ENCODE assay signal across 3 worm cellular contexts in genomic region chrIV:12197679-12198078, ce11.
TF ChIP-seq lines count a peak whose summit lies in the region.

No protein-coding gene starts in this region.

TF ChIP-seq in whole organism, L2 larva, 48 proteins besides CTCF, POLR2A, EP300 and RAD21 (continued from another document):
- TF ChIP-seq lsy-2 (tag; optimal IDR thresholded peaks at IDR 0.05; lab: Kevin White, UChicago) (no peak), sem-4 (tag; optimal IDR thresholded peaks at IDR 0.05; lab: Kevin White, UChicago) (no peak), dmd-4 (tag; optimal IDR thresholded peaks at IDR 0.05; lab: Kevin White, UChicago) (no peak), egl-27 (tag; optimal IDR thresholded peaks at IDR 0.05; lab: Kevin White, UChicago) (no peak), elt-3 (tag; optimal IDR thresholded peaks at IDR 0.05; lab: Kevin White, UChicago) (no peak), sma-3 (GFP tag; optimal IDR thresholded peaks at IDR 0.05; lab: Kevin White, UChicago) (no peak), nhr-11 (tag; optimal IDR thresholded peaks at IDR 0.05; lab: Kevin White, UChicago) (no peak), alr-1 (tag; optimal IDR thresholded peaks at IDR 0.05; lab: Kevin White, UChicago) (no peak), zag-1 (tag; optimal IDR thresholded peaks at IDR 0.05; lab: Kevin White, UChicago) (no peak), aly-2 (tag; optimal IDR thresholded peaks at IDR 0.05; lab: Kevin White, UChicago) (no peak), sma-9 (GFP tag; optimal IDR thresholded peaks at IDR 0.05; lab: Kevin White, UChicago) (peak; percentile 75), sma-9 (tag; optimal IDR thresholded peaks at IDR 0.05; lab: Kevin White, UChicago) (no peak), nhr-25 (tag; optimal IDR thresholded peaks at IDR 0.05; lab: Kevin White, UChicago) (no peak), mbf-1 (tag; optimal IDR thresholded peaks at IDR 0.05; lab: Kevin White, UChicago) (no peak), mab-5 (tag; optimal IDR thresholded peaks at IDR 0.05; lab: Kevin White, UChicago) (no peak), lin-39 (tag; optimal IDR thresholded peaks at IDR 0.05; lab: Kevin White, UChicago) (no peak), R02D3.7 (tag; optimal IDR thresholded peaks at IDR 0.05; lab: Kevin White, UChicago) (no peak), mdl-1 (tag; optimal IDR thresholded peaks at IDR 0.05; lab: Kevin White, UChicago) (no peak), ztf-4 (tag; optimal IDR thresholded peaks at IDR 0.05; lab: Kevin White, UChicago) (no peak), blmp-1 (tag; optimal IDR thresholded peaks at IDR 0.05; lab: Kevin White, UChicago; ENCODE audit: insufficient read depth) (no peak)
TF ChIP-seq in whole organism, L2 larva: peak in this region for 5.

TF ChIP-seq in whole organism, L4 larva, 104 proteins besides CTCF, POLR2A, EP300 and RAD21 (continued from another document):
- TF ChIP-seq unc-62 (GFP tag; optimal IDR thresholded peaks at IDR 0.05 in 1 of 2; lab: Kevin White, UChicago), result peak; percentile 1 to 45
- no peak for TF ChIP-seq unc-62 (tag; optimal IDR thresholded peaks at IDR 0.05; lab: Kevin White, UChicago)
- no peak for TF ChIP-seq set-16 (GFP tag; IDR thresholded peaks at IDR 0.05; lab: Robert Waterston, UW)
- TF ChIP-seq mxl-2 (GFP tag; conservative IDR thresholded peaks at IDR 0.05; lab: Robert Waterston, UW), result no peak
- peak; percentile 26 for TF ChIP-seq T20F7.1 (GFP tag; optimal IDR thresholded peaks at IDR 0.05; lab: Kevin White, UChicago)
- peak; percentile 19 for TF ChIP-seq mep-1 (tag; optimal IDR thresholded peaks at IDR 0.05; lab: Kevin White, UChicago)
- peak; percentile 57 for TF ChIP-seq nhr-28 (tag; optimal IDR thresholded peaks at IDR 0.05; lab: Kevin White, UChicago)
- TF ChIP-seq daf-16 (GFP tag; optimal IDR thresholded peaks at IDR 0.05; lab: Kevin White, UChicago), result peak in 1 of 2 experiments; percentile 33
- TF ChIP-seq daf-16 (tag; optimal IDR thresholded peaks at IDR 0.05; lab: Kevin White, UChicago), result peak; percentile 78
- peak; percentile 25 for TF ChIP-seq nhr-77 (tag; optimal IDR thresholded peaks at IDR 0.05; lab: Kevin White, UChicago)

TF ChIP-seq in whole organism, young adult, 124 proteins besides CTCF, POLR2A, EP300 and RAD21 (continued from another document):
- no peak for TF ChIP-seq Y53F4B.3 (GFP tag; IDR thresholded peaks at IDR 0.05; lab: Robert Waterston, UW)
- no peak for TF ChIP-seq hsf-1 (GFP tag; IDR thresholded peaks at IDR 0.05; lab: Robert Waterston, UW)
- TF ChIP-seq mes-4 (tag; optimal IDR thresholded peaks at IDR 0.05; lab: Kevin White, UChicago), result no peak
- TF ChIP-seq lin-40 (tag; optimal IDR thresholded peaks at IDR 0.05; lab: Kevin White, UChicago), result no peak
- TF ChIP-seq dpff-1 (tag; optimal IDR thresholded peaks at IDR 0.05; lab: Kevin White, UChicago), result no peak
- peak; percentile 39 for TF ChIP-seq chd-7 (tag; optimal IDR thresholded peaks at IDR 0.05; lab: Kevin White, UChicago)
- TF ChIP-seq sea-2 (GFP tag; IDR thresholded peaks at IDR 0.05; lab: Robert Waterston, UW), result no peak
- peak; percentile 78 for TF ChIP-seq atf-7 (tag; optimal IDR thresholded peaks at IDR 0.05; lab: Kevin White, UChicago)
- no peak for TF ChIP-seq F57C9.4 (tag; optimal IDR thresholded peaks at IDR 0.05; lab: Kevin White, UChicago)
- no peak for TF ChIP-seq snpc-1.3 (tag; optimal IDR thresholded peaks at IDR 0.05; lab: Kevin White, UChicago; ENCODE audit: insufficient read depth)
- TF ChIP-seq gei-17 (GFP tag; optimal IDR thresholded peaks at IDR 0.05; lab: Kevin White, UChicago), result no peak
- no peak for TF ChIP-seq somi-1 (GFP tag; optimal IDR thresholded peaks at IDR 0.05; lab: Kevin White, UChicago)
- no peak for TF ChIP-seq ZK185.1 (tag; optimal IDR thresholded peaks at IDR 0.05; lab: Kevin White, UChicago; ENCODE audit: poor library complexity, severe bottlenecking)
- peak; percentile 38 for TF ChIP-seq nhr-80 (tag; optimal IDR thresholded peaks at IDR 0.05; lab: Kevin White, UChicago)
- 0 out of 2 replicates have a peak, but pooled peaks have one; percentile 15 for TF ChIP-seq pbrm-1 (GFP tag; IDR thresholded peaks at IDR 0.05; lab: Robert Waterston, UW)
- peak; percentile 70 for TF ChIP-seq pha-4 (tag; optimal IDR thresholded peaks at IDR 0.05; lab: Kevin White, UChicago)
- TF ChIP-seq B0035.1 (tag; optimal IDR thresholded peaks at IDR 0.05; lab: Kevin White, UChicago), result no peak
- TF ChIP-seq unc-130 (GFP tag; optimal IDR thresholded peaks at IDR 0.05; lab: Kevin White, UChicago), result no peak
- no peak for TF ChIP-seq hmg-1.2 (GFP tag; IDR thresholded peaks at IDR 0.05; lab: Robert Waterston, UW)
- no peak for TF ChIP-seq mxl-1 (tag; optimal IDR thresholded peaks at IDR 0.05; lab: Kevin White, UChicago)
- TF ChIP-seq K11D2.4 (GFP tag; IDR thresholded peaks at IDR 0.05; lab: Robert Waterston, UW), result no peak
- no peak for TF ChIP-seq madf-10 (tag; optimal IDR thresholded peaks at IDR 0.05; lab: Kevin White, UChicago)
- TF ChIP-seq D2030.7 (GFP tag; IDR thresholded peaks at IDR 0.05; lab: Robert Waterston, UW), result no peak
TF ChIP-seq in whole organism, young adult: peak in this region for 10.
